Worm (Caenorhabditis elegans) whole organism, mixed stage, embryonic: ENCODE data around the gene Y62F5A.12.
A peak's percentile ranks its signal among the peaks of the same experiment; 100 is the strongest.

ENCODE experiments used
- M03D4.4 ChIP-seq: sonication (generic microtip); optimal IDR thresholded peaks from 2 replicates; lab custom pipeline; 2017; ENCODE audit warnings: mild to moderate bottlenecking, missing genetic modification characterization, missing compliant biosample characterization
- bed-3 ChIP-seq: fragments of 200-800 bp; sonication (Bioruptor generic); optimal IDR thresholded peaks from 3 replicates; lab custom pipeline; 2018; ENCODE audit warnings: mild to moderate bottlenecking, missing genetic modification characterization, moderate library complexity, missing compliant biosample characterization
- blmp-1 ChIP-seq: fragments of 150-350 bp; optimal IDR thresholded peaks from 2 replicates; lab custom pipeline; 2014; ENCODE audit warnings: missing biosample characterization, missing genetic modification characterization
- ceh-39 ChIP-seq: fragments of 150-350 bp; optimal IDR thresholded peaks from 2 replicates; lab custom pipeline; 2014; ENCODE audit warnings: missing biosample characterization, missing genetic modification characterization
- ceh-43 ChIP-seq: fragments of 200-800 bp; sonication (Bioruptor generic); optimal IDR thresholded peaks from 2 replicates; lab custom pipeline; 2018; ENCODE audit warnings: mild to moderate bottlenecking, missing genetic modification characterization, moderate library complexity, missing compliant biosample characterization
- ceh-83 ChIP-seq: fragments of 200-800 bp; sonication (Bioruptor generic); optimal IDR thresholded peaks from 2 replicates; lab custom pipeline; 2018; ENCODE audit warnings: mild to moderate bottlenecking, missing genetic modification characterization, missing compliant biosample characterization
- ces-1 ChIP-seq: fragments of 150-350 bp; optimal IDR thresholded peaks from 2 replicates; lab custom pipeline; 2014; ENCODE audit warnings: missing biosample characterization, missing genetic modification reagents, missing genetic modification characterization
- cnd-1 ChIP-seq: fragments of 200-800 bp; sonication (Bioruptor generic); optimal IDR thresholded peaks from 2 replicates; lab custom pipeline; 2018; ENCODE audit warnings: mild to moderate bottlenecking, missing genetic modification characterization, missing compliant biosample characterization
- drap-1 ChIP-seq: fragments of 200-800 bp; sonication (Bioruptor generic); optimal IDR thresholded peaks from 3 replicates; lab custom pipeline; 2018; ENCODE audit warnings: mild to moderate bottlenecking, missing genetic modification characterization, missing compliant biosample characterization
- elt-3 ChIP-seq: fragments of 150-350 bp; optimal IDR thresholded peaks from 2 replicates; lab custom pipeline; 2014; ENCODE audit warnings: missing biosample characterization, missing genetic modification characterization
- flh-1 ChIP-seq: fragments of 200-800 bp; sonication (Bioruptor generic); optimal IDR thresholded peaks from 2 replicates; lab custom pipeline; 2018; ENCODE audit warnings: mild to moderate bottlenecking, missing genetic modification characterization, moderate library complexity, missing compliant biosample characterization
- ham-2 ChIP-seq: fragments of 200-800 bp; sonication (Bioruptor generic); optimal IDR thresholded peaks from 2 replicates; lab custom pipeline; 2018; ENCODE audit warnings: mild to moderate bottlenecking, missing genetic modification characterization, missing compliant biosample characterization
- hlh-1 ChIP-seq: fragments of 150-350 bp; optimal IDR thresholded peaks from 2 replicates; lab custom pipeline; 2014; ENCODE audit warnings: missing biosample characterization, missing genetic modification reagents, missing genetic modification characterization
- lin-32 ChIP-seq: fragments of 200-800 bp; sonication (Bioruptor generic); optimal IDR thresholded peaks from 2 replicates; lab custom pipeline; 2018; ENCODE audit warnings: mild to moderate bottlenecking, missing genetic modification characterization, missing compliant biosample characterization
- mab-5 ChIP-seq: fragments of 150-350 bp; optimal IDR thresholded peaks from 2 replicates; lab custom pipeline; 2014; ENCODE audit warnings: missing biosample characterization, missing genetic modification characterization
- mep-1 ChIP-seq: fragments of 150-350 bp; optimal IDR thresholded peaks from 2 replicates; lab custom pipeline; 2017; ENCODE audit warnings: missing biosample characterization, missing genetic modification reagents, missing genetic modification characterization, inconsistent platforms
- mls-2 ChIP-seq: sonication (generic microtip); optimal IDR thresholded peaks from 2 replicates; lab custom pipeline; 2016; ENCODE audit warnings: mild to moderate bottlenecking, missing genetic modification characterization, moderate library complexity, missing compliant biosample characterization
- nhr-12 ChIP-seq: fragments of 150-350 bp; optimal IDR thresholded peaks from 2 replicates; lab custom pipeline; 2014; ENCODE audit warnings: missing biosample characterization, missing genetic modification characterization
- nhr-2 ChIP-seq: fragments of 150-350 bp; optimal IDR thresholded peaks from 2 replicates; lab custom pipeline; 2014; ENCODE audit warnings: missing biosample characterization, missing genetic modification characterization
- nhr-237 ChIP-seq: fragments of 150-350 bp; optimal IDR thresholded peaks from 2 replicates; lab custom pipeline; 2014; ENCODE audit warnings: missing biosample characterization, missing genetic modification characterization
- nhr-28 ChIP-seq: fragments of 150-350 bp; optimal IDR thresholded peaks from 2 replicates; lab custom pipeline; 2014; ENCODE audit warnings: missing biosample characterization, missing genetic modification characterization
- nhr-76 ChIP-seq: sonication (generic microtip); optimal IDR thresholded peaks from 2 replicates; lab custom pipeline; 2017; ENCODE audit warnings: missing biosample characterization, missing genetic modification characterization
- pha-4 ChIP-seq: fragments of 150-350 bp; optimal IDR thresholded peaks from 2 replicates; lab custom pipeline; 2018; ENCODE audit warnings: missing biosample characterization, missing genetic modification reagents, missing genetic modification characterization
- sem-2 ChIP-seq: fragments of 200-800 bp; sonication (Bioruptor generic); optimal IDR thresholded peaks from 2 replicates; lab custom pipeline; 2018; ENCODE audit warnings: mild to moderate bottlenecking, missing genetic modification characterization, missing compliant biosample characterization
- sptf-1 ChIP-seq: sonication (generic microtip); optimal IDR thresholded peaks from 2 replicates; lab custom pipeline; 2017; ENCODE audit warnings: mild to moderate bottlenecking, missing genetic modification characterization, moderate library complexity, missing compliant biosample characterization
- tbx-8 ChIP-seq: fragments of 200-800 bp; sonication (Bioruptor generic); optimal IDR thresholded peaks from 2 replicates; lab custom pipeline; 2018; ENCODE audit warnings: mild to moderate bottlenecking, missing genetic modification characterization, moderate library complexity, missing compliant biosample characterization
- unc-120 ChIP-seq: sonication (generic microtip); optimal IDR thresholded peaks from 2 replicates; lab custom pipeline; 2017; ENCODE audit warnings: missing genetic modification characterization, missing compliant biosample characterization; ENCODE audit not compliant: poor library complexity, severe bottlenecking
- unc-39 ChIP-seq: fragments of 150-350 bp; optimal IDR thresholded peaks from 2 replicates; lab custom pipeline; 2014; ENCODE audit warnings: missing biosample characterization, missing genetic modification characterization
- unc-62 ChIP-seq: fragments of 150-350 bp; optimal IDR thresholded peaks from 2 replicates; lab custom pipeline; 2014; ENCODE audit warnings: missing biosample characterization, missing genetic modification reagents, missing genetic modification characterization
- zip-8 ChIP-seq: fragments of 150-350 bp; optimal IDR thresholded peaks from 2 replicates; lab custom pipeline; 2014; ENCODE audit warnings: missing biosample characterization, missing genetic modification characterization
- ztf-11 ChIP-seq: fragments of 150-350 bp; optimal IDR thresholded peaks from 2 replicates; lab custom pipeline; 2014; ENCODE audit warnings: missing biosample characterization, missing genetic modification characterization

The Y62F5A.12 gene

ce11 chrII:11536505-11536904 lies 2.2 kb upstream of the Y62F5A.12 start:
- TF ChIP-seq nhr-237 (tag; lab: Kevin White, UChicago) (no peak), ces-1 (GFP tag; lab: Kevin White, UChicago) (peak; percentile 36)

ce11 chrII:11535924-11536323 lies 1.6 kb upstream of the Y62F5A.12 start:
- TF ChIP-seq zip-8 (peak; percentile 99), flh-1 (no peak), lin-32 (no peak), sem-2 (no peak)
- TF ChIP-seq, all 35 proteins: peak for 1

DNA sequence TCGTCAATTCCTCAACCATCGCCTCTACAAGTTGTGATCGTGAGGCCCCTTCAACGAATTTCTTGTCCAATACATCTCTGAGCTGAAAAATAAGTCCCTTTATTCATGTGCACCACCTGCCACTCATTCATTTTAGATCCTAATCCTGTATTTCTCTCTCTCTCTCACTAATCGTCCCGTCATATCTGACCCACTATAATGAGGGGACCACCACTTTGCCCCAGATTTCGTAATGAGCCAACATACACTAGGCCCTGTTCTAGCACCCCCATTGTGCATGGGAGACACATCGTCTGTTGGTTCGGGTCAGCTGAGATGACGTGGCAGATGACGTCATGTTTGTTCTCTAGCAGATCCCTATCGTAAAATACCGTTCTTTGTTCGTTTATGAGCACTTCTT lies 1.1 kb upstream of the Y62F5A.12 start:
- no peak for TF ChIP-seq nhr-12 (tag; lab: Kevin White, UChicago)
- TF ChIP-seq lin-32, result no peak
- peak; percentile 22 for TF ChIP-seq ztf-11 (tag; lab: Kevin White, UChicago)
- TF ChIP-seq unc-62 (GFP tag; lab: Kevin White, UChicago), result peak; percentile 45
- peak; percentile 40 for TF ChIP-seq sem-2
- TF ChIP-seq ces-1 (GFP tag; lab: Kevin White, UChicago), result peak; percentile 35
- no peak for TF ChIP-seq nhr-237 (tag; lab: Kevin White, UChicago)
- TF ChIP-seq nhr-2 (tag; lab: Kevin White, UChicago), result peak; percentile 82
- TF ChIP-seq mls-2 (tag; lab: Kevin White, UChicago), result peak; percentile 73
- no peak for TF ChIP-seq unc-120 (tag; lab: Kevin White, UChicago)
- TF ChIP-seq ceh-43, result peak; percentile 20
- TF ChIP-seq sptf-1 (tag; lab: Kevin White, UChicago), result peak; percentile 76
- no peak for TF ChIP-seq bed-3 (GFP tag; lab: Kevin White, UChicago)
- peak; percentile 66 for TF ChIP-seq cnd-1 (tag; lab: Kevin White, UChicago)
- peak; percentile 41 for TF ChIP-seq ceh-39 (tag; lab: Kevin White, UChicago)
- peak; percentile 61 for TF ChIP-seq drap-1 (GFP tag; lab: Kevin White, UChicago)

DNA sequence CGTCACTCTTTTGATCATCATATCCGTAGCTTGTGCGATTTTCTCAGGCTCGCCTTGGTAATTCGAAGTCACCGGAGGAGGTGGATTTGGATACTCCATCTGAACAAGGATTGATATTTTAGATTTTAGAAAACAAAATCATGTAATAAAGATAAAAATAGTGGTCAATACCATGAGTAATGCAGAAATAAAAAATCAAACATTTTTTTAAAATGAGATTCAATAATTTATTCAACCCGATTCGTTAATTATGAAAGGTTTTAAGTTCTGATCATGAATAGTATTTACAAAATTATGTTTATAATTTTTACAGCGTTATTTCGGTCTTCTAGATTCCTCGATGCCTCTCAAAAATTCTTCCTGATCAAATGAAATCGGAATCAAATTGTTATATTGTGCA lies 563 bp downstream of the Y62F5A.12 start, which contains the start of gene mdt-8:
Gene mdt-8, minus strand, starts transcription at position 101 of the 400 bp plus-strand sequence.
- TF ChIP-seq nhr-2 (tag; lab: Kevin White, UChicago) (no peak), ceh-39 (tag; lab: Kevin White, UChicago) (no peak), M03D4.4 (no peak), tbx-8 (GFP tag; lab: Kevin White, UChicago) (no peak), ces-1 (GFP tag; lab: Kevin White, UChicago) (no peak), flh-1 (no peak), pha-4 (tag; lab: Kevin White, UChicago) (no peak), nhr-28 (tag; lab: Kevin White, UChicago) (no peak)
- TF ChIP-seq, all 35 proteins: peak for 0

- no peak for TF ChIP-seq zip-8
- no peak for TF ChIP-seq flh-1
- no peak for TF ChIP-seq sem-2
- TF ChIP-seq hlh-1 (tag; lab: Kevin White, UChicago), result no peak
- TF ChIP-seq mep-1 (tag; lab: Kevin White, UChicago), result no peak
- no peak for TF ChIP-seq nhr-237 (tag; lab: Kevin White, UChicago)
- TF ChIP-seq nhr-76 (tag; lab: Kevin White, UChicago), result no peak
- TF ChIP-seq sptf-1 (tag; lab: Kevin White, UChicago), result no peak
- no peak for TF ChIP-seq ceh-83 (GFP tag; lab: Kevin White, UChicago)
- TF ChIP-seq ham-2, result no peak
- no peak for TF ChIP-seq ces-1 (GFP tag; lab: Kevin White, UChicago)
- TF ChIP-seq elt-3 (tag; lab: Kevin White, UChicago), result no peak
- TF ChIP-seq blmp-1, result no peak
- TF ChIP-seq unc-62 (GFP tag; lab: Kevin White, UChicago), result no peak
- TF ChIP-seq unc-39 (tag; lab: Kevin White, UChicago), result no peak
- no peak for TF ChIP-seq ceh-43
- no peak for TF ChIP-seq mab-5 (tag; lab: Kevin White, UChicago)
- TF ChIP-seq cnd-1 (tag; lab: Kevin White, UChicago), result no peak
These were observed 7.3 kb downstream of the Y62F5A.12 start, which contains the start of gene age-1 for ce11 chrII:11526954-11527353. TSS of gene age-1 (minus strand) at chrII:11527054.
